Fruit fly (Drosophila melanogaster): ENCODE data around the gene Hus1-like.

Hus1-like gene

dm6 chr3R:4806318-4806757 lies 5.6 kb downstream of the Hus1-like start (continued):
- TF ChIP-seq hbn (GFP tag; IDR thresholded peaks at IDR 0.05; ENCODE audit: partially characterized antibody) (no peak), gfzf (GFP tag; optimal IDR thresholded peaks at IDR 0.05) (no peak), gem (tag; optimal IDR thresholded peaks at IDR 0.05) (peak; percentile 45), CG42726 (GFP tag; IDR thresholded peaks at IDR 0.05; ENCODE audit: partially characterized antibody) (peak; percentile 17; the same call in 1 of the 2 replicates), CG14050 (GFP tag; IDR thresholded peaks at IDR 0.05) (no peak), dysf (GFP tag; IDR thresholded peaks at IDR 0.05) (no peak), tio (GFP tag; optimal IDR thresholded peaks at IDR 0.05) (no peak), CG10274 (GFP tag; optimal IDR thresholded peaks at IDR 0.05) (no peak), CG31388 (GFP tag; optimal IDR thresholded peaks at IDR 0.05) (no peak), Stat92E (GFP tag; optimal IDR thresholded peaks at IDR 0.05) (no peak), CG10654 (GFP tag; optimal IDR thresholded peaks at IDR 0.05) (peak; percentile 56), Lim3 (GFP tag; IDR thresholded peaks at IDR 0.05) (no peak), ase (GFP tag; IDR thresholded peaks at IDR 0.05) (peak; percentile 14; the same call in 1 of the 3 replicates), otp (GFP tag; IDR thresholded peaks at IDR 0.05) (peak; percentile 80), CG3281 (GFP tag; optimal IDR thresholded peaks at IDR 0.05) (peak; percentile 66), inv (GFP tag; IDR thresholded peaks at IDR 0.05; ENCODE audit: partially characterized antibody) (no peak), eyg (GFP tag; optimal IDR thresholded peaks at IDR 0.05) (peak; percentile 41), hkb (optimal IDR thresholded peaks at IDR 0.05) (no peak), hkb (GFP tag; IDR thresholded peaks at IDR 0.05) (peak; percentile 80), MBD-R2 (GFP tag; IDR thresholded peaks at IDR 0.05) (no peak; the same call in 1 of the 2 replicates), corto (GFP tag; optimal IDR thresholded peaks at IDR 0.05) (no peak), Pdp1 (GFP tag; optimal IDR thresholded peaks at IDR 0.05) (peak; percentile 24 to 92), CG6254 (GFP tag; optimal IDR thresholded peaks at IDR 0.05) (peak; percentile 55), CHES-1-like (GFP tag; optimal IDR thresholded peaks at IDR 0.05) (peak; percentile 66), chinmo (GFP tag; IDR thresholded peaks at IDR 0.05; ENCODE audit: partially characterized antibody) (peak; percentile 82; the same call in 1 of the 4 replicates), kah (GFP tag; optimal IDR thresholded peaks at IDR 0.05) (peak; percentile 58), Oaz (GFP tag; IDR thresholded peaks at IDR 0.05) (no peak), sens-2 (GFP tag; IDR thresholded peaks at IDR 0.05) (0 out of 2 replicates have a peak, but pooled peaks have one; percentile 42), CG13287 (GFP tag; IDR thresholded peaks at IDR 0.05; ENCODE audit: partially characterized antibody) (peak; percentile 42; the same call in 1 of the 2 replicates), pan (optimal IDR thresholded peaks at IDR 0.05) (no peak), pan (GFP tag; optimal IDR thresholded peaks at IDR 0.05 in 1 of 2, IDR thresholded peaks at IDR 0.05 in 1 of 2) (peak in 1 of 2 experiments; percentile 38), CG4328 (GFP tag; optimal IDR thresholded peaks at IDR 0.05) (peak; percentile 49), schlank (tag; optimal IDR thresholded peaks at IDR 0.05) (no peak)

- TF ChIP-seq phol (tag; optimal IDR thresholded peaks at IDR 0.05) (peak; percentile 78), lab (GFP tag; optimal IDR thresholded peaks at IDR 0.05) (peak; percentile 67), br (optimal IDR thresholded peaks at IDR 0.05) (no peak), Ets65A (GFP tag) (peak; percentile 81), CG1024 (GFP tag; IDR thresholded peaks at IDR 0.05) (peak; percentile 13; the same call in 1 of the 2 replicates), zfh2 (GFP tag; optimal IDR thresholded peaks at IDR 0.05) (no peak), yki (optimal IDR thresholded peaks at IDR 0.05) (no peak), ind (GFP tag; optimal IDR thresholded peaks at IDR 0.05) (peak; percentile 37), fd3F (GFP tag; optimal IDR thresholded peaks at IDR 0.05) (peak; percentile 57), H2.0 (GFP tag; IDR thresholded peaks at IDR 0.05) (peak; percentile 57), ranshi (GFP tag; IDR thresholded peaks at IDR 0.05) (peak; percentile 29; the same call in 1 of the 2 replicates), CG5245 (GFP tag; optimal IDR thresholded peaks at IDR 0.05) (peak; percentile 28), CG6683 (GFP tag; optimal IDR thresholded peaks at IDR 0.05) (no peak), CG14441 (GFP tag; IDR thresholded peaks at IDR 0.05) (peak; percentile 61; the same call in 1 of the 2 replicates), nau (GFP tag; optimal IDR thresholded peaks at IDR 0.05) (no peak), tio (GFP tag; optimal IDR thresholded peaks at IDR 0.05) (peak; percentile 26), trh (GFP tag; optimal IDR thresholded peaks at IDR 0.05) (no peak), CkIIα-i1 (GFP tag; IDR thresholded peaks at IDR 0.05) (no peak)
These were observed 6.8 kb downstream of the Hus1-like start for dm6 chr3R:4804828-4805707.
